Fruit fly (Drosophila melanogaster): ENCODE results near the gene SdhCL.
A peak's percentile ranks its signal among the peaks of the same experiment; 100 is the strongest.

- TF ChIP-seq CG2120 (GFP tag; optimal IDR thresholded peaks at IDR 0.05): no peak
- TF ChIP-seq btn (GFP tag; optimal IDR thresholded peaks at IDR 0.05): no peak
- no peak for TF ChIP-seq CG34224 (GFP tag; IDR thresholded peaks at IDR 0.05; ENCODE audit: partially characterized antibody)
- TF ChIP-seq Nf-YA (GFP tag; IDR thresholded peaks at IDR 0.05): no peak
- peak; percentile 46 for TF ChIP-seq exex (tag; optimal IDR thresholded peaks at IDR 0.05)
- TF ChIP-seq hkb (optimal IDR thresholded peaks at IDR 0.05): no peak
- TF ChIP-seq hkb (GFP tag; IDR thresholded peaks at IDR 0.05): no peak
- no peak for TF ChIP-seq pho (GFP tag; optimal IDR thresholded peaks at IDR 0.05)
- no peak for TF ChIP-seq sd (tag; optimal IDR thresholded peaks at IDR 0.05)
- no peak for TF ChIP-seq ERR (GFP tag; optimal IDR thresholded peaks at IDR 0.05)
- TF ChIP-seq sim (GFP tag; IDR thresholded peaks at IDR 0.05): no peak
- no peak for TF ChIP-seq vnd (GFP tag; IDR thresholded peaks at IDR 0.05; ENCODE audit: partially characterized antibody)
- no peak for TF ChIP-seq Hmx (GFP tag; optimal IDR thresholded peaks at IDR 0.05)
- no peak for TF ChIP-seq Antp (GFP tag; optimal IDR thresholded peaks at IDR 0.05)
- TF ChIP-seq Stat92E (GFP tag; optimal IDR thresholded peaks at IDR 0.05): no peak
These were observed 12.7 kb upstream of the SdhCL start, which contains the start of gene Ugt35C1 for dm6 chr3R:11128116-11128626.

All from whole organism, embryonic.